Worm (Caenorhabditis elegans) whole organism, L3 larva: ENCODE measurements around the gene nas-11.

Experiments used
- aly-2 ChIP-seq: fragments of 150-350 bp; optimal IDR thresholded peaks from 2 replicates; lab custom pipeline; 2014; ENCODE audit warnings: missing biosample characterization, missing genetic modification characterization
- ama-1 ChIP-seq: fragments of 150-350 bp; optimal IDR thresholded peaks from 2 replicates; lab custom pipeline; 2018
- ceh-16 ChIP-seq: sonication (generic microtip); optimal IDR thresholded peaks from 2 replicates; lab custom pipeline; 2017; ENCODE audit warnings: missing biosample characterization, missing genetic modification characterization
- ceh-28 ChIP-seq: fragments of 150-350 bp; optimal IDR thresholded peaks from 2 replicates; lab custom pipeline; 2014; ENCODE audit warnings: missing biosample characterization, missing genetic modification reagents, missing genetic modification characterization
- ceh-82 ChIP-seq: fragments of 150-350 bp; optimal IDR thresholded peaks from 2 replicates; lab custom pipeline; 2014; ENCODE audit warnings: missing biosample characterization, missing genetic modification characterization
- egl-5 ChIP-seq: fragments of 150-350 bp; optimal IDR thresholded peaks from 2 replicates; lab custom pipeline; 2017; ENCODE audit warnings: missing biosample characterization, missing genetic modification reagents, missing genetic modification characterization, inconsistent platforms
- elt-1 ChIP-seq: fragments of 150-350 bp; optimal IDR thresholded peaks from 2 replicates; lab custom pipeline; 2014; ENCODE audit warnings: missing biosample characterization, missing genetic modification characterization
- elt-2 ChIP-seq: sonication (generic microtip); optimal IDR thresholded peaks from 2 replicates; lab custom pipeline; 2016; ENCODE audit warnings: missing genetic modification reagents, mild to moderate bottlenecking, missing genetic modification characterization, missing compliant biosample characterization
- elt-3 ChIP-seq, 3 experiments: fragments of 150-350 bp in 1 of 3; sonication (generic microtip) in 2 of 3; optimal IDR thresholded peaks; 2 replicates in 2 of 3; 4 replicates in 1 of 3; lab custom pipeline; 2014 to 2017; ENCODE audit warnings: missing biosample characterization in 3 of 3, missing genetic modification characterization in 3 of 3
- fkh-10 ChIP-seq: sonication (generic microtip); optimal IDR thresholded peaks from 2 replicates; lab custom pipeline; 2017; ENCODE audit warnings: missing biosample characterization, missing genetic modification reagents, missing genetic modification characterization
- fos-1 ChIP-seq: fragments of 150-350 bp; optimal IDR thresholded peaks from 2 replicates; lab custom pipeline; 2014; ENCODE audit warnings: missing biosample characterization, missing genetic modification characterization
- hmg-11 ChIP-seq: sonication (generic microtip); optimal IDR thresholded peaks from 2 replicates; lab custom pipeline; 2016; ENCODE audit warnings: missing genetic modification characterization, missing compliant biosample characterization
- jun-1 ChIP-seq: fragments of 150-350 bp; optimal IDR thresholded peaks from 2 replicates; lab custom pipeline; 2014; ENCODE audit warnings: missing biosample characterization, missing genetic modification reagents, missing genetic modification characterization
- lin-39 ChIP-seq: fragments of 150-350 bp; optimal IDR thresholded peaks from 2 replicates; lab custom pipeline; 2018; ENCODE audit warnings: missing biosample characterization, missing genetic modification reagents, missing genetic modification characterization
- lsy-12 ChIP-seq: sonication (generic microtip); optimal IDR thresholded peaks from 2 replicates; lab custom pipeline; 2016; ENCODE audit warnings: mild to moderate bottlenecking, missing genetic modification characterization, missing compliant biosample characterization
- mdl-1 ChIP-seq: fragments of 150-350 bp; optimal IDR thresholded peaks from 2 replicates; lab custom pipeline; 2014; ENCODE audit warnings: missing biosample characterization, missing genetic modification characterization
- mml-1 ChIP-seq: fragments of 150-350 bp; sonication (generic microtip); optimal IDR thresholded peaks from 3 replicates; lab custom pipeline; 2014; ENCODE audit warnings: missing biosample characterization, missing genetic modification characterization
- nfya-1 ChIP-seq: sonication (generic microtip); optimal IDR thresholded peaks from 2 replicates; lab custom pipeline; 2017; ENCODE audit warnings: missing genetic modification characterization, mild to moderate bottlenecking, missing compliant biosample characterization, antibody characterized with exemption, moderate library complexity; ENCODE audit not compliant: insufficient read depth
- nhr-11 ChIP-seq: fragments of 150-350 bp; optimal IDR thresholded peaks from 2 replicates; lab custom pipeline; 2014; ENCODE audit warnings: missing biosample characterization, missing genetic modification characterization
- nhr-12 ChIP-seq: fragments of 150-350 bp; optimal IDR thresholded peaks from 2 replicates; lab custom pipeline; 2014; ENCODE audit warnings: missing biosample characterization, missing genetic modification characterization
- nhr-23 ChIP-seq: fragments of 150-350 bp; optimal IDR thresholded peaks from 2 replicates; lab custom pipeline; 2014; ENCODE audit warnings: missing biosample characterization, missing genetic modification reagents, missing genetic modification characterization
- nhr-237 ChIP-seq: fragments of 150-350 bp; optimal IDR thresholded peaks from 2 replicates; lab custom pipeline; 2014; ENCODE audit warnings: missing biosample characterization, missing genetic modification characterization
- nhr-25 ChIP-seq: sonication (generic microtip); optimal IDR thresholded peaks from 2 replicates; lab custom pipeline; 2017; ENCODE audit warnings: missing biosample characterization, missing genetic modification characterization
- nhr-28 ChIP-seq: fragments of 150-350 bp; optimal IDR thresholded peaks from 2 replicates; lab custom pipeline; 2014; ENCODE audit warnings: missing biosample characterization, missing genetic modification characterization
- nhr-43 ChIP-seq: sonication (generic microtip); optimal IDR thresholded peaks from 2 replicates; lab custom pipeline; 2016; ENCODE audit warnings: mild to moderate bottlenecking, missing genetic modification characterization, missing compliant biosample characterization; ENCODE audit not compliant: poor library complexity, severe bottlenecking
- nhr-76 ChIP-seq: fragments of 150-350 bp; sonication (generic microtip); optimal IDR thresholded peaks from 5 replicates; lab custom pipeline; 2014; ENCODE audit warnings: missing biosample characterization, missing genetic modification characterization
- pha-4 ChIP-seq: fragments of 150-350 bp; optimal IDR thresholded peaks from 2 replicates; lab custom pipeline; 2014; ENCODE audit warnings: missing biosample characterization, missing genetic modification reagents, missing genetic modification characterization
- pqm-1 ChIP-seq: fragments of 150-350 bp; optimal IDR thresholded peaks from 2 replicates; lab custom pipeline; 2017; ENCODE audit warnings: missing biosample characterization, missing genetic modification characterization, inconsistent platforms
- sea-2 ChIP-seq: fragments of 150-350 bp; sonication (generic microtip); optimal IDR thresholded peaks from 4 replicates; lab custom pipeline; 2014; ENCODE audit warnings: missing biosample characterization, missing genetic modification reagents, missing genetic modification characterization
- unc-39 ChIP-seq: sonication (generic microtip); optimal IDR thresholded peaks from 4 replicates; lab custom pipeline; 2017; ENCODE audit warnings: missing biosample characterization, missing genetic modification characterization
- unc-62 ChIP-seq: fragments of 150-350 bp; sonication (generic microtip); optimal IDR thresholded peaks from 4 replicates; lab custom pipeline; 2014; ENCODE audit warnings: missing biosample characterization, missing genetic modification reagents, missing genetic modification characterization
- ztf-11 ChIP-seq: fragments of 150-350 bp; optimal IDR thresholded peaks from 2 replicates; lab custom pipeline; 2014; ENCODE audit warnings: missing biosample characterization, missing genetic modification characterization
- ztf-4 ChIP-seq: fragments of 150-350 bp; optimal IDR thresholded peaks from 2 replicates; lab custom pipeline; 2014; ENCODE audit warnings: missing biosample characterization, missing genetic modification characterization

Gene nas-11

DNA sequence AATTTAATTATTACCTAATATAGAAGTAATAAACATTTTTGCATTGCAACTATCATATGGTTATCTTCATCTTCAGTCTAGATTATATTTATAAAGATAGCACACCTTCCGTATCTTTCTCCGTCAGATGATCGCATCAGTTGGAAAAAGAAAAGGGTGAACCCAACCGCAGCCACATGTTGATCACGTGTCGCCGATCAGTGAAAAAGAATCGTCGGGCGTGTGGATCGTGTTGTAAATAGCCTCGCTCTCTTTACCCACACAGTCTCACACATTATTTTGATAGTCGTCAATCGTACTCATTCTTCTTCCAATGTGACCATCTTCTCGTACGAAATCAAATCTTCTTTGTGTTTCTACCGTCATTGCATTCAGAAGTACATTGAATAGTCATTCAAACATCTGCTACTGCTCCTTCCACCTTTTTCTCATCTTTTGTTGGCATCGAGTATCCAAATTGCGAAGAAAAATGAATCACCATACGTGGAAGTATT is 30.5 kb downstream of the nas-11 start (continued):
- TF ChIP-seq nhr-11: peak; percentile 68
- TF ChIP-seq, all 47 proteins: peak for 30

DNA sequence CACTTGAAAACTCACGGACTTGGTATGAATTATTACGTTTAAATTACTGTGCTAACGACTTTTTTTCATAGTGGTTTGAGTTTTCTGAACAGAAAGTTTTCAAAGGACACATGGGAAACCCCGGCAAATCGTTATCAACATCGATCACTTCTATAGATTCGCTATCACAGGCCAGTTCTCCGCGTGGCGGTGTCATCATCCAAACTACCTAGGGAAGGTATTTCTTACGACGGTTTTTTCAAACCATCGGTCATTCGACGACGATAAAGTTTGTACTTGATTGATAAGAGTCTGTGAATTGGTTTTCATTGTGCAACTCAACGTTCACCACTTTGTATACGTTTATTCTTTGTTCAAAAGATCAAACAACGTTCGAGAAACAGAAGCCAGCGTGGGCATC is 31.2 kb downstream of the nas-11 start:
- TF ChIP-seq unc-62 (no peak), nhr-25 (no peak), pha-4 (tag; lab: Kevin White, UChicago) (peak; percentile 12), nhr-43 (peak; percentile 76), nhr-23 (tag; lab: Kevin White, UChicago) (peak; percentile 65), fos-1 (peak; percentile 31), elt-2 (tag; lab: Kevin White, UChicago) (peak; percentile 96), aly-2 (tag; lab: Kevin White, UChicago) (no peak), ztf-4 (tag; lab: Kevin White, UChicago) (no peak), jun-1 (peak; percentile 78), ama-1 (peak; percentile 37), unc-39 (no peak), nhr-237 (tag; lab: Kevin White, UChicago) (no peak), fkh-10 (GFP tag; lab: Kevin White, UChicago) (no peak), pqm-1 (peak; percentile 83), lsy-12 (tag; lab: Kevin White, UChicago) (no peak), elt-3 (tag; optimal IDR thresholded peaks at IDR 0.05; lab: Kevin White, UChicago) (peak in 1 of 3 experiments; percentile 83), mdl-1 (tag; lab: Kevin White, UChicago) (peak; percentile 72), elt-1 (tag; lab: Kevin White, UChicago) (no peak)

DNA sequence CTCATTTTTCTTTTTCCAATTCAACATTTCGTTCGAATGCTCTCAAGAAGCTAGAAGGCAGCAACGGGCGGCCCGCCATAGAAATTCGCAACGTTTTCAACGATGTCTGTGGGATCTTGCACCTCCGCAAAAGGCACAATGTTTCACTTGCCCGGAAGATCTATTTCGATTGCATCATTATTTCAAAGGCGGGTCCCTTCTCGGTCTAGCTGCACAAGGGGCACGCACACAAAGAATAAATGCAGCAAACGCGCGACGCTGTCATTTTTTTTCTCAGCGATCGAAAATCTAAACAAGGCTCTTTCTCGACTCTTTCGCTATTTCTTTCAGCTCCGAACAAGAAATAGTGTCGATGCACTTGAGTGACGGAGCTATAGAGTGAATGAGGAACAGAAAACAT is 31.6 kb downstream of the nas-11 start:
- TF ChIP-seq lsy-12 (tag; lab: Kevin White, UChicago) (no peak), unc-39 (no peak), hmg-11 (tag; lab: Kevin White, UChicago) (peak; percentile 15), nfya-1 (tag; lab: Kevin White, UChicago) (peak; percentile 9), unc-62 (peak; percentile 60), nhr-12 (tag; lab: Kevin White, UChicago) (no peak), sea-2 (GFP tag; lab: Kevin White, UChicago) (no peak), egl-5 (tag; lab: Kevin White, UChicago) (no peak), lin-39 (tag; lab: Kevin White, UChicago) (peak; percentile 66), elt-3 (tag; optimal IDR thresholded peaks at IDR 0.05; lab: Kevin White, UChicago) (no peak), mdl-1 (tag; lab: Kevin White, UChicago) (peak; percentile 36), fkh-10 (GFP tag; lab: Kevin White, UChicago) (peak; percentile 85)

DNA sequence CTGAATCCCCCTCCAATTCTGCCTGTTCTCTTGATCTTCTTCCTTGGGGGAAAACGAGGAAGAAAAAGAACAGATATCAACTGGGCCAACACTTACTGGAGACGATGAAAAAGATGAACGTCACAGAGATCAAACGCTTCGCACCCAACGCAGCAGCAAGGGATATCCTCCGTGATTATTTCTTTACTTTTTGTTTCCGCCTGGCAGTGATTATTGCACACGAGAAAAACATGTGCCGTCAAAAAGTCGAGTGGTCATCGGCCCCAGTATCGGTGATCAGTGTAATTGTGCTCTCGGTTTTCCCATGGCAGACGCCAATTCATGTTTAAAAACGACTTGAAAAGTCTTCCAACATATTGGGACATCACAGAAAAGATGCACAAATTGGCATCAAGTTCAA is 32.1 kb downstream of the nas-11 start:
- TF ChIP-seq ceh-28 (tag; lab: Kevin White, UChicago) (peak; percentile 37), egl-5 (tag; lab: Kevin White, UChicago) (peak; percentile 34), ama-1 (peak; percentile 71), nhr-12 (tag; lab: Kevin White, UChicago) (no peak), ceh-16 (no peak), ceh-82 (tag; lab: Kevin White, UChicago) (no peak), nhr-23 (tag; lab: Kevin White, UChicago) (peak; percentile 27), nhr-76 (tag; lab: Kevin White, UChicago) (no peak), jun-1 (no peak), nhr-28 (no peak), mdl-1 (tag; lab: Kevin White, UChicago) (peak; percentile 83), lsy-12 (tag; lab: Kevin White, UChicago) (no peak), mml-1 (tag; lab: Kevin White, UChicago) (peak; percentile 64)

DNA sequence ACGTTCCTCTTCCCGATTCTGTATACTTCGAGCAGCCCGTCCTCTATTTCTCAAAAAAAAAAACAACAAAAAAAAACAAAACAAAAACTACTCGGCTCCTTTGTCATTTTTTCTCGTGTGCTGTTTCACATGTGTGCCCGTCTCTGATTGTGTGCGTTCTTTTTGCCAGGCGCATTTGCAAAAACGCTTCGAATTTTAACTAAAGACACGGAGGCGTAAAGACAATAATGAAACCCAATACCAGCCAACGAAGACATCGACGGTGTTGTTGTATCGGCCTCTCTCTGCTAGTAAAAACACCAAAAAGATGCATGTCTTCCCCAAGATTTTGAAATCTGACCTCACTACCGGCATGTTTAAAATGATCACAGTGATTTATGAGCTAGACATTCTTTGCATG is 33.5 kb downstream of the nas-11 start:
- TF ChIP-seq ama-1 (peak; percentile 47), ztf-11 (tag; lab: Kevin White, UChicago) (no peak), pha-4 (tag; lab: Kevin White, UChicago) (peak; percentile 51), mdl-1 (tag; lab: Kevin White, UChicago) (peak; percentile 75), nhr-76 (tag; lab: Kevin White, UChicago) (no peak), ztf-4 (tag; lab: Kevin White, UChicago) (no peak), nhr-43 (peak; percentile 7), nhr-237 (tag; lab: Kevin White, UChicago) (no peak), fos-1 (no peak), nhr-28 (no peak), aly-2 (tag; lab: Kevin White, UChicago) (no peak)
